Worm (Caenorhabditis elegans) whole organism, L3 larva: ENCODE measurements around the gene air-1.

ENCODE experiments used
- egl-27 ChIP-seq: sonication (generic microtip); optimal IDR thresholded peaks from 4 replicates; lab custom pipeline; 2017; ENCODE audit warnings: missing biosample characterization, missing genetic modification reagents, missing genetic modification characterization
- elt-3 ChIP-seq, 3 experiments: fragments of 150-350 bp in 1 of 3; sonication (generic microtip) in 2 of 3; optimal IDR thresholded peaks; 2 replicates in 2 of 3; 4 replicates in 1 of 3; lab custom pipeline; 2014 to 2017; ENCODE audit warnings: missing biosample characterization in 3 of 3, missing genetic modification characterization in 3 of 3
- fkh-2 ChIP-seq: fragments of 150-350 bp; optimal IDR thresholded peaks from 2 replicates; lab custom pipeline; 2014; ENCODE audit warnings: missing biosample characterization, missing genetic modification reagents, missing genetic modification characterization
- nhr-12 ChIP-seq: fragments of 150-350 bp; optimal IDR thresholded peaks from 2 replicates; lab custom pipeline; 2014; ENCODE audit warnings: missing biosample characterization, missing genetic modification characterization
- nhr-25 ChIP-seq: sonication (generic microtip); optimal IDR thresholded peaks from 2 replicates; lab custom pipeline; 2017; ENCODE audit warnings: missing biosample characterization, missing genetic modification characterization

DNA sequence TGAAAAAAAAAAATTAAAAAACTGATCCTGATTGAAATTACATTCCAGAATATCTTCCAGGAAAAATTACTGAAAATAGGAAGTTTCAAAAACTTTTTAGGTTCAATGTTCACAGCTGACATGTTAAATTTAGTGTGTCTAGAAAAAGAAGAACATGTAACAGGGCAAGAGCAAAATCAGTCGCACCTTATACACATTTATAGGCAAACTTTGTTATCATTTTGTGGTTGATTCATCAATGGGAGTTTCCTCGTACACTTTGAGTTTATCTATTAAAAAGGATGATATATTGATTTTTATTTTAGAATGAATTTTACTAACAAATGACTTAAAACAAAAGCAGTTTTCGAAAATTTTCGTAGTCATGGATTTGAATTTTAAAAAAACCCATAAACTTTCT lies 21.9 kb downstream of the air-1 start:
- no peak for TF ChIP-seq nhr-25 (tag; lab: Kevin White, UChicago)
- TF ChIP-seq egl-27: no peak
- no peak for TF ChIP-seq nhr-12 (tag; lab: Kevin White, UChicago)
- no peak for TF ChIP-seq elt-3 (tag; optimal IDR thresholded peaks at IDR 0.05; lab: Kevin White, UChicago)
- TF ChIP-seq fkh-2 (tag; lab: Kevin White, UChicago): no peak
